Fruit fly (Drosophila melanogaster) whole organism, embryonic: ENCODE data around the gene CG9920.

Experiments used
- Atf3 ChIP-seq: fragments of 200-800 bp; sonication (Bioruptor generic); optimal IDR thresholded peaks from 3 replicates; lab custom pipeline; 2016; ENCODE audit warnings: missing biosample characterization, missing genetic modification characterization
- Awh ChIP-seq: fragments of 200-800 bp; sonication (Bioruptor generic); IDR thresholded peaks from 2 replicates; pipeline ENCODE4, ENCODE4 v1.3.6; 2022; ENCODE audit warnings: missing biosample characterization, missing genetic modification characterization
- Bgb ChIP-seq: fragments of 200-800 bp; sonication (Bioruptor generic); IDR thresholded peaks from 2 replicates; pipeline ENCODE4 v1.3.6; 2022; ENCODE audit warnings: missing biosample characterization, missing genetic modification characterization; ENCODE audit not compliant: partially characterized antibody
- C15 ChIP-seq: fragments of 200-800 bp; sonication (Bioruptor generic); IDR thresholded peaks from 3 replicates; pipeline ENCODE4 v1.3.6; 2022; ENCODE audit warnings: missing biosample characterization, missing genetic modification characterization
- CG10654 ChIP-seq: fragments of 200-800 bp; sonication (Bioruptor generic); optimal IDR thresholded peaks from 2 replicates; lab custom pipeline; 2016; ENCODE audit warnings: missing biosample characterization, missing genetic modification characterization
- CG11247 ChIP-seq: fragments of 200-800 bp; sonication (Bioruptor generic); IDR thresholded peaks from 2 replicates; pipeline ENCODE4 v1.3.6; 2022; ENCODE audit warnings: missing biosample characterization, missing genetic modification characterization
- CG11456 ChIP-seq: fragments of 200-800 bp; sonication (Bioruptor generic); IDR thresholded peaks from 3 replicates; pipeline ENCODE4 v1.3.6; 2022; ENCODE audit warnings: missing biosample characterization, missing genetic modification characterization
- CG13424 ChIP-seq: fragments of 200-800 bp; sonication (Bioruptor generic); optimal IDR thresholded peaks from 2 replicates; lab custom pipeline; 2019; ENCODE audit warnings: missing biosample characterization, mild to moderate bottlenecking, missing genetic modification characterization, moderate library complexity
- CG14050 ChIP-seq: fragments of 200-800 bp; sonication (Bioruptor generic); IDR thresholded peaks from 3 replicates; pipeline ENCODE4 v1.3.6; 2022; ENCODE audit warnings: missing biosample characterization, missing genetic modification characterization
- CG14667 ChIP-seq: fragments of 200-800 bp; sonication (Bioruptor generic); IDR thresholded peaks from 2 replicates; pipeline ENCODE4 v1.3.6; 2022; ENCODE audit warnings: missing biosample characterization, missing genetic modification characterization
- CG17912 ChIP-seq: fragments of 200-800 bp; sonication (Bioruptor generic); optimal IDR thresholded peaks from 2 replicates; lab custom pipeline; 2018; ENCODE audit warnings: missing biosample characterization, mild to moderate bottlenecking, missing genetic modification characterization
- CG30403 ChIP-seq: fragments of 200-800 bp; sonication (Bioruptor generic); optimal IDR thresholded peaks from 3 replicates; lab custom pipeline; 2016; ENCODE audit warnings: missing biosample characterization, missing genetic modification characterization
- CG3407 ChIP-seq: fragments of 200-800 bp; sonication (Bioruptor generic); optimal IDR thresholded peaks from 2 replicates; lab custom pipeline; 2018; ENCODE audit warnings: missing biosample characterization, mild to moderate bottlenecking, missing genetic modification characterization
- CG34376 ChIP-seq: fragments of 200-800 bp; sonication (Bioruptor generic); optimal IDR thresholded peaks from 2 replicates; lab custom pipeline; 2018; ENCODE audit warnings: missing biosample characterization, mild to moderate bottlenecking, missing genetic modification characterization
- CG6765 ChIP-seq: fragments of 200-800 bp; sonication (Bioruptor generic); optimal IDR thresholded peaks from 3 replicates; lab custom pipeline; 2017; ENCODE audit warnings: missing biosample characterization, mild to moderate bottlenecking, missing genetic modification characterization
- CG6813 ChIP-seq: fragments of 200-800 bp; sonication (Bioruptor generic); optimal IDR thresholded peaks from 2 replicates; lab custom pipeline; 2017; ENCODE audit warnings: missing biosample characterization, missing genetic modification characterization, mild to moderate bottlenecking, moderate library complexity, missing genetic modification reagents
- CG7839 ChIP-seq: fragments of 200-800 bp; sonication (Bioruptor generic); optimal IDR thresholded peaks from 3 replicates; lab custom pipeline; 2018; ENCODE audit warnings: missing biosample characterization, mild to moderate bottlenecking, missing genetic modification characterization, moderate library complexity
- CG9609 ChIP-seq: fragments of 200-800 bp; sonication (Bioruptor generic); optimal IDR thresholded peaks from 3 replicates; lab custom pipeline; 2016; ENCODE audit warnings: missing biosample characterization, missing genetic modification characterization
- Dbx ChIP-seq: fragments of 200-800 bp; sonication (Bioruptor generic); IDR thresholded peaks from 3 replicates; pipeline ENCODE4 v1.3.6; 2022; ENCODE audit warnings: missing biosample characterization, missing genetic modification characterization
- Dip3 ChIP-seq: fragments of 200-800 bp; sonication (Bioruptor generic); optimal IDR thresholded peaks from 3 replicates; lab custom pipeline; 2016; ENCODE audit warnings: missing biosample characterization, missing genetic modification characterization
- Eip74EF ChIP-seq, 2 experiments: fragments of 200-800 bp in 1 of 2; fragments of >200 bp in 1 of 2; sonication (Bioruptor generic) in 1 of 2; optimal IDR thresholded peaks; 2 replicates each; lab custom pipeline; 2017 to 2019; ENCODE audit warnings: missing biosample characterization in 2 of 2, missing genetic modification characterization in 2 of 2, mild to moderate bottlenecking in 1 of 2, moderate library complexity in 1 of 2
- Gug ChIP-seq: fragments of 200-800 bp; sonication (Bioruptor generic); IDR thresholded peaks from 4 replicates; pipeline ENCODE4 v1.3.6; 2022; ENCODE audit warnings: missing biosample characterization, missing genetic modification characterization
- H2.0 ChIP-seq: fragments of 200-800 bp; sonication (Bioruptor generic); IDR thresholded peaks from 2 replicates; pipeline ENCODE4 v1.3.6; 2022; ENCODE audit warnings: missing biosample characterization, missing genetic modification characterization
- Hmr ChIP-seq: fragments of 200-800 bp; sonication (Bioruptor generic); optimal IDR thresholded peaks from 3 replicates; lab custom pipeline; 2017; ENCODE audit warnings: mild to moderate bottlenecking, missing biosample characterization, missing genetic modification reagents, missing genetic modification characterization
- Med ChIP-seq: fragments of 200-800 bp; sonication (Bioruptor generic); peaks from one replicate; lab custom pipeline; 2016; ENCODE audit warnings: missing biosample characterization, missing genetic modification characterization, mild to moderate bottlenecking, inconsistent platforms, moderate library complexity
- Pdp1 ChIP-seq, 2 experiments: fragments of 200-800 bp; sonication (Bioruptor generic); optimal IDR thresholded peaks; 3 replicates each; lab custom pipeline; 2016; ENCODE audit warnings: missing biosample characterization in 2 of 2, missing genetic modification characterization in 2 of 2, mild to moderate bottlenecking in 1 of 2, moderate library complexity in 1 of 2
- Sin3A ChIP-seq: fragments of >200 bp; optimal IDR thresholded peaks from 2 replicates; lab custom pipeline; 2018
- Tbp ChIP-seq: fragments of >200 bp; optimal IDR thresholded peaks from 2 replicates; lab custom pipeline; 2018; ENCODE audit warnings: missing biosample characterization, missing genetic modification characterization
- bcd ChIP-seq: fragments of 200-800 bp; sonication (Bioruptor generic); optimal IDR thresholded peaks from 2 replicates; lab custom pipeline; 2017; ENCODE audit warnings: missing biosample characterization, mild to moderate bottlenecking, missing genetic modification characterization
- chn ChIP-seq: fragments of 200-800 bp; sonication (Bioruptor generic); optimal IDR thresholded peaks from 2 replicates; lab custom pipeline; 2016; ENCODE audit warnings: missing biosample characterization, missing genetic modification characterization
- crp ChIP-seq, 2 experiments: fragments of 200-800 bp; sonication (Bioruptor generic); optimal IDR thresholded peaks; 2 replicates in 1 of 2; 3 replicates in 1 of 2; lab custom pipeline; 2017; ENCODE audit warnings: missing biosample characterization in 2 of 2, missing genetic modification characterization in 2 of 2, mild to moderate bottlenecking in 1 of 2, moderate library complexity in 1 of 2
- dm ChIP-seq: fragments of 200-800 bp; sonication (Bioruptor generic); optimal IDR thresholded peaks from 3 replicates; lab custom pipeline; 2016; ENCODE audit warnings: missing biosample characterization, missing genetic modification characterization
- fru ChIP-seq: fragments of >200 bp; optimal IDR thresholded peaks from 2 replicates; lab custom pipeline; 2017
- h ChIP-seq: fragments of >200 bp; optimal IDR thresholded peaks from 2 replicates; lab custom pipeline; 2017
- ind ChIP-seq: fragments of 200-800 bp; sonication (Bioruptor generic); optimal IDR thresholded peaks from 3 replicates; lab custom pipeline; 2016; ENCODE audit warnings: missing biosample characterization, missing genetic modification characterization
- ken ChIP-seq: fragments of 200-800 bp; sonication (Bioruptor generic); IDR thresholded peaks from 3 replicates; pipeline ENCODE4 v1.3.6; 2022; ENCODE audit warnings: missing biosample characterization, missing genetic modification characterization
- knrl ChIP-seq: fragments of 200-800 bp; sonication (Bioruptor generic); IDR thresholded peaks from 3 replicates; pipeline ENCODE4 v1.3.6; 2022; ENCODE audit warnings: missing biosample characterization, missing genetic modification characterization; ENCODE audit not compliant: partially characterized antibody
- lab ChIP-seq: fragments of 200-800 bp; sonication (Bioruptor generic); optimal IDR thresholded peaks from 3 replicates; lab custom pipeline; 2017; ENCODE audit warnings: missing biosample characterization, missing genetic modification characterization, mild to moderate bottlenecking, moderate library complexity, missing genetic modification reagents
- pzg ChIP-seq: fragments of 200-800 bp; sonication (Bioruptor generic); optimal IDR thresholded peaks from 3 replicates; lab custom pipeline; 2018; ENCODE audit warnings: missing biosample characterization, mild to moderate bottlenecking, missing genetic modification characterization, moderate library complexity
- schlank ChIP-seq: fragments of 200-800 bp; sonication (Bioruptor generic); optimal IDR thresholded peaks from 2 replicates; lab custom pipeline; 2018; ENCODE audit warnings: missing biosample characterization, mild to moderate bottlenecking, missing genetic modification characterization
- sens ChIP-seq: fragments of 200-800 bp; sonication (Bioruptor generic); peaks from one replicate; lab custom pipeline; 2016; ENCODE audit warnings: missing biosample characterization, missing genetic modification characterization
- so ChIP-seq: fragments of 200-800 bp; sonication (Bioruptor generic); IDR thresholded peaks from 3 replicates; pipeline ENCODE4 v1.3.6; 2022; ENCODE audit warnings: missing biosample characterization, missing genetic modification characterization
- sob ChIP-seq: fragments of 200-800 bp; sonication (Bioruptor generic); IDR thresholded peaks from 2 replicates; pipeline ENCODE4 v1.3.6; 2022; ENCODE audit warnings: missing biosample characterization, missing genetic modification characterization
- sr ChIP-seq: fragments of 200-800 bp; sonication (Bioruptor generic); IDR thresholded peaks from 3 replicates; pipeline ENCODE4 v1.3.6; 2022; ENCODE audit warnings: missing biosample characterization, missing genetic modification characterization
- stwl ChIP-seq: fragments of 200-800 bp; sonication (Bioruptor generic); optimal IDR thresholded peaks from 3 replicates; lab custom pipeline; 2018; ENCODE audit warnings: missing biosample characterization, mild to moderate bottlenecking, missing genetic modification characterization, moderate library complexity
- tio ChIP-seq: fragments of 200-800 bp; sonication (Bioruptor generic); optimal IDR thresholded peaks from 2 replicates; lab custom pipeline; 2017; ENCODE audit warnings: missing biosample characterization, missing genetic modification characterization, inconsistent platforms
- unpg ChIP-seq: fragments of 200-800 bp; sonication (Bioruptor generic); optimal IDR thresholded peaks from 3 replicates; lab custom pipeline; 2018; ENCODE audit warnings: missing biosample characterization, mild to moderate bottlenecking, missing genetic modification characterization, moderate library complexity
- vnd ChIP-seq: fragments of 200-800 bp; sonication (Bioruptor generic); IDR thresholded peaks from 3 replicates; pipeline ENCODE4 v1.3.6; 2022; ENCODE audit warnings: missing biosample characterization, missing genetic modification characterization; ENCODE audit not compliant: partially characterized antibody
- vvl ChIP-seq: fragments of 200-800 bp; sonication (Bioruptor generic); IDR thresholded peaks from 2 replicates; pipeline ENCODE4 v1.3.6; 2022; ENCODE audit warnings: missing biosample characterization, missing genetic modification characterization

Gene CG9920

dm6 chr3R:14108158-14108921, 10.5 kb upstream of the CG9920 start, which contains the start of gene CG12402 (continued):
- TF ChIP-seq crp (GFP tag; optimal IDR thresholded peaks at IDR 0.05; lab: Kevin White, UChicago) (no peak), Atf3 (GFP tag; lab: Kevin White, UChicago) (peak; percentile 19), tio (GFP tag; lab: Kevin White, UChicago) (peak; percentile 71), CG6765 (GFP tag; lab: Kevin White, UChicago) (peak; percentile 46), Med (GFP tag; lab: Kevin White, UChicago) (peak; percentile 94), so (GFP tag; lab: Robert Waterston, UW) (peak; percentile 77), CG6813 (GFP tag; lab: Kevin White, UChicago) (peak; percentile 86), CG17912 (GFP tag; lab: Kevin White, UChicago) (peak; percentile 9), pzg (GFP tag; lab: Kevin White, UChicago) (no peak), h (lab: Kevin White, UChicago) (no peak), Pdp1 (GFP tag; optimal IDR thresholded peaks at IDR 0.05; lab: Kevin White, UChicago) (peak; percentile 52 to 93), vnd (GFP tag; lab: Robert Waterston, UW) (no peak), CG14050 (peak; percentile 82), lab (GFP tag; lab: Kevin White, UChicago) (peak; percentile 89), sob (GFP tag; lab: Robert Waterston, UW) (peak; percentile 79; the same call in 1 of the 2 replicates), Dbx (GFP tag; lab: Robert Waterston, UW) (peak; percentile 75), schlank (tag; lab: Kevin White, UChicago) (peak; percentile 12), Bgb (no peak), Gug (GFP tag; lab: Robert Waterston, UW) (peak; percentile 70; the same call in 3 of the 4 replicates), Eip74EF (GFP tag; optimal IDR thresholded peaks at IDR 0.05; lab: Kevin White, UChicago) (peak in 1 of 2 experiments; percentile 70), knrl (GFP tag; lab: Robert Waterston, UW) (no peak), bcd (GFP tag; lab: Kevin White, UChicago) (peak; percentile 84), CG7839 (tag; lab: Kevin White, UChicago) (peak; percentile 89), CG3407 (GFP tag; lab: Kevin White, UChicago) (peak; percentile 66), fru (no peak), CG10654 (peak; percentile 85), vvl (peak; percentile 95), Hmr (peak; percentile 82), CG11456 (GFP tag; lab: Robert Waterston, UW) (peak; percentile 80), H2.0 (GFP tag; lab: Robert Waterston, UW) (peak; percentile 86), Tbp (GFP tag; lab: Kevin White, UChicago) (no peak), Sin3A (lab: Kevin White, UChicago) (no peak), CG9609 (no peak), chn (peak; percentile 87), Awh (GFP tag; lab: Robert Waterston, UW) (peak; percentile 91), sens (GFP tag; lab: Kevin White, UChicago) (peak; percentile 92), ken (peak; percentile 88), ind (GFP tag; lab: Kevin White, UChicago) (peak; percentile 82), CG30403 (GFP tag; lab: Kevin White, UChicago) (peak; percentile 85), unpg (GFP tag; lab: Kevin White, UChicago) (peak; percentile 90), C15 (GFP tag; lab: Robert Waterston, UW) (0 out of 3 replicates have a peak, but pooled peaks have one; percentile 32), CG14667 (GFP tag; lab: Robert Waterston, UW) (peak; percentile 63), CG34376 (GFP tag; lab: Kevin White, UChicago) (peak; percentile 71), sr (GFP tag; lab: Robert Waterston, UW) (peak; percentile 72), CG13424 (peak; percentile 84), dm (GFP tag; lab: Kevin White, UChicago) (peak; percentile 60), stwl (peak; percentile 6), CG11247 (GFP tag; lab: Robert Waterston, UW) (peak; percentile 78), Dip3 (GFP tag; lab: Kevin White, UChicago) (peak; percentile 12)
